Fruit fly (Drosophila melanogaster) S2 (cell line): ENCODE results near the gene CG42671.

Experiments used
- CG8478 ChIP-seq: fragments of >200 bp; optimal IDR thresholded peaks from 2 replicates; lab custom pipeline; 2018
- CTCF ChIP-seq, 2 experiments: fragments of >200 bp; optimal IDR thresholded peaks; 2 replicates each; lab custom pipeline; 2018

DNA sequence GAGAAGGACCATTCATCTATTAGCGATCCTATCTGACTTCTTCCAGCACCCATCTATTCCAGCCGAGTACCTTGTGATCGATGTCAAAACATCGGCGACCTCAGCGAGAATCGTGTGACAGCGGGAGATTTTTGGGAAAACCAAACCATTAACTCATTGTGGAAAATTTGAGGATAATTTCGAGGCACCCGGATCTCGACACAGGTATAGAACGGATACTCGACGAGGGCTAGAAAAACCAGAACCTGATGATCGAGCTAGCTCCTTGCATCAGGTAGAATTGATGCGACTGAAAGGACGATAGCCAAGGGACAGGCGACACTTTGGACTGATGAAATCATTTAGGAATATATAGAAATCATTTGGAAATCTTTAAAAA is 29.0 kb downstream of the CG42671 start:
- TF ChIP-seq CG8478 (lab: Kevin White, UChicago) (no peak), CTCF (optimal IDR thresholded peaks at IDR 0.05; lab: Kevin White, UChicago) (no peak)
